Worm (Caenorhabditis elegans) whole organism, L3 larva: Measurements from ENCODE around the gene ssp-35.
A peak's percentile ranks its signal among the peaks of the same experiment; 100 is the strongest.

Experiments
- R02D3.7 ChIP-seq: fragments of 150-350 bp; optimal IDR thresholded peaks from 2 replicates; lab custom pipeline; 2014; ENCODE audit warnings: missing biosample characterization, missing genetic modification characterization
- ZK546.5 ChIP-seq: sonication (generic microtip); optimal IDR thresholded peaks from 2 replicates; lab custom pipeline; 2017; ENCODE audit warnings: missing biosample characterization, missing genetic modification characterization
- aly-2 ChIP-seq: fragments of 150-350 bp; optimal IDR thresholded peaks from 2 replicates; lab custom pipeline; 2014; ENCODE audit warnings: missing biosample characterization, missing genetic modification characterization
- ama-1 ChIP-seq: fragments of 150-350 bp; optimal IDR thresholded peaks from 2 replicates; lab custom pipeline; 2018
- ceh-16 ChIP-seq: sonication (generic microtip); optimal IDR thresholded peaks from 2 replicates; lab custom pipeline; 2017; ENCODE audit warnings: missing biosample characterization, missing genetic modification characterization
- ceh-82 ChIP-seq: fragments of 150-350 bp; optimal IDR thresholded peaks from 2 replicates; lab custom pipeline; 2014; ENCODE audit warnings: missing biosample characterization, missing genetic modification characterization
- daf-12 ChIP-seq: fragments of 150-350 bp; optimal IDR thresholded peaks from 2 replicates; lab custom pipeline; 2014; ENCODE audit warnings: missing biosample characterization, missing genetic modification reagents, missing genetic modification characterization
- egl-27 ChIP-seq: sonication (generic microtip); optimal IDR thresholded peaks from 4 replicates; lab custom pipeline; 2017; ENCODE audit warnings: missing biosample characterization, missing genetic modification reagents, missing genetic modification characterization
- egl-5 ChIP-seq: fragments of 150-350 bp; optimal IDR thresholded peaks from 2 replicates; lab custom pipeline; 2017; ENCODE audit warnings: missing biosample characterization, missing genetic modification reagents, missing genetic modification characterization, inconsistent platforms
- elt-1 ChIP-seq: fragments of 150-350 bp; optimal IDR thresholded peaks from 2 replicates; lab custom pipeline; 2014; ENCODE audit warnings: missing biosample characterization, missing genetic modification characterization
- elt-3 ChIP-seq, 3 experiments: fragments of 150-350 bp in 1 of 3; sonication (generic microtip) in 2 of 3; optimal IDR thresholded peaks; 2 replicates in 2 of 3; 4 replicates in 1 of 3; lab custom pipeline; 2014 to 2017; ENCODE audit warnings: missing biosample characterization in 3 of 3, missing genetic modification characterization in 3 of 3
- eor-1 ChIP-seq, 2 experiments: fragments of 150-350 bp; optimal IDR thresholded peaks; 2 replicates each; lab custom pipeline; 2014 to 2018; ENCODE audit warnings: missing biosample characterization in 2 of 2, missing genetic modification characterization in 2 of 2
- fkh-2 ChIP-seq: fragments of 150-350 bp; optimal IDR thresholded peaks from 2 replicates; lab custom pipeline; 2014; ENCODE audit warnings: missing biosample characterization, missing genetic modification reagents, missing genetic modification characterization
- fos-1 ChIP-seq: fragments of 150-350 bp; optimal IDR thresholded peaks from 2 replicates; lab custom pipeline; 2014; ENCODE audit warnings: missing biosample characterization, missing genetic modification characterization
- jun-1 ChIP-seq: fragments of 150-350 bp; optimal IDR thresholded peaks from 2 replicates; lab custom pipeline; 2014; ENCODE audit warnings: missing biosample characterization, missing genetic modification reagents, missing genetic modification characterization
- lin-15B ChIP-seq: fragments of 150-350 bp; optimal IDR thresholded peaks from 2 replicates; lab custom pipeline; 2014; ENCODE audit warnings: missing biosample characterization, missing genetic modification characterization
- lsy-12 ChIP-seq: sonication (generic microtip); optimal IDR thresholded peaks from 2 replicates; lab custom pipeline; 2016; ENCODE audit warnings: mild to moderate bottlenecking, missing genetic modification characterization, missing compliant biosample characterization
- mdl-1 ChIP-seq: fragments of 150-350 bp; optimal IDR thresholded peaks from 2 replicates; lab custom pipeline; 2014; ENCODE audit warnings: missing biosample characterization, missing genetic modification characterization
- nfya-1 ChIP-seq: sonication (generic microtip); optimal IDR thresholded peaks from 2 replicates; lab custom pipeline; 2017; ENCODE audit warnings: missing genetic modification characterization, mild to moderate bottlenecking, missing compliant biosample characterization, antibody characterized with exemption, moderate library complexity; ENCODE audit not compliant: insufficient read depth
- nhr-11 ChIP-seq: fragments of 150-350 bp; optimal IDR thresholded peaks from 2 replicates; lab custom pipeline; 2014; ENCODE audit warnings: missing biosample characterization, missing genetic modification characterization
- nhr-12 ChIP-seq: fragments of 150-350 bp; optimal IDR thresholded peaks from 2 replicates; lab custom pipeline; 2014; ENCODE audit warnings: missing biosample characterization, missing genetic modification characterization
- nhr-23 ChIP-seq: fragments of 150-350 bp; optimal IDR thresholded peaks from 2 replicates; lab custom pipeline; 2014; ENCODE audit warnings: missing biosample characterization, missing genetic modification reagents, missing genetic modification characterization
- nhr-237 ChIP-seq: fragments of 150-350 bp; optimal IDR thresholded peaks from 2 replicates; lab custom pipeline; 2014; ENCODE audit warnings: missing biosample characterization, missing genetic modification characterization
- nhr-25 ChIP-seq: sonication (generic microtip); optimal IDR thresholded peaks from 2 replicates; lab custom pipeline; 2017; ENCODE audit warnings: missing biosample characterization, missing genetic modification characterization
- nhr-28 ChIP-seq: fragments of 150-350 bp; optimal IDR thresholded peaks from 2 replicates; lab custom pipeline; 2014; ENCODE audit warnings: missing biosample characterization, missing genetic modification characterization
- nhr-43 ChIP-seq: sonication (generic microtip); optimal IDR thresholded peaks from 2 replicates; lab custom pipeline; 2016; ENCODE audit warnings: mild to moderate bottlenecking, missing genetic modification characterization, missing compliant biosample characterization; ENCODE audit not compliant: poor library complexity, severe bottlenecking
- nhr-67 ChIP-seq: fragments of 150-350 bp; optimal IDR thresholded peaks from 2 replicates; lab custom pipeline; 2014; ENCODE audit warnings: missing biosample characterization, missing genetic modification characterization
- nhr-76 ChIP-seq: fragments of 150-350 bp; sonication (generic microtip); optimal IDR thresholded peaks from 5 replicates; lab custom pipeline; 2014; ENCODE audit warnings: missing biosample characterization, missing genetic modification characterization
- pha-4 ChIP-seq: fragments of 150-350 bp; optimal IDR thresholded peaks from 2 replicates; lab custom pipeline; 2014; ENCODE audit warnings: missing biosample characterization, missing genetic modification reagents, missing genetic modification characterization
- pqm-1 ChIP-seq: fragments of 150-350 bp; optimal IDR thresholded peaks from 2 replicates; lab custom pipeline; 2017; ENCODE audit warnings: missing biosample characterization, missing genetic modification characterization, inconsistent platforms
- skn-1 ChIP-seq: fragments of 150-350 bp; optimal IDR thresholded peaks from 2 replicates; lab custom pipeline; 2014; ENCODE audit warnings: missing biosample characterization, missing genetic modification characterization
- unc-39 ChIP-seq: sonication (generic microtip); optimal IDR thresholded peaks from 4 replicates; lab custom pipeline; 2017; ENCODE audit warnings: missing biosample characterization, missing genetic modification characterization
- unc-62 ChIP-seq: fragments of 150-350 bp; sonication (generic microtip); optimal IDR thresholded peaks from 4 replicates; lab custom pipeline; 2014; ENCODE audit warnings: missing biosample characterization, missing genetic modification reagents, missing genetic modification characterization

Gene ssp-35

ce11 chrV:12276946-12277345 is 13.3 kb upstream of the ssp-35 start, which contains the start of gene bnc-1:
Gene bnc-1, minus strand, starts transcription at chrV:12277046.
- TF ChIP-seq unc-39 (tag; lab: Kevin White, UChicago) (no peak), jun-1 (no peak), pqm-1 (no peak), elt-3 (tag; optimal IDR thresholded peaks at IDR 0.05; lab: Kevin White, UChicago) (no peak), nhr-237 (no peak), nhr-67 (no peak), nhr-23 (tag; lab: Kevin White, UChicago) (no peak), fkh-2 (tag; lab: Kevin White, UChicago) (no peak), skn-1 (tag; lab: Kevin White, UChicago) (no peak), daf-12 (tag; lab: Kevin White, UChicago) (no peak)

- no peak for TF ChIP-seq nhr-23 (tag; lab: Kevin White, UChicago)
- TF ChIP-seq elt-1 (tag; lab: Kevin White, UChicago) = no peak
- no peak for TF ChIP-seq nhr-67
- no peak for TF ChIP-seq egl-5 (tag; lab: Kevin White, UChicago)
- TF ChIP-seq aly-2 (tag; lab: Kevin White, UChicago) = no peak
- TF ChIP-seq jun-1 = no peak
- no peak for TF ChIP-seq eor-1 (tag; optimal IDR thresholded peaks at IDR 0.05; lab: Kevin White, UChicago)
- TF ChIP-seq pha-4 (tag; lab: Kevin White, UChicago) = no peak
- no peak for TF ChIP-seq nfya-1 (tag; lab: Kevin White, UChicago)
- TF ChIP-seq nhr-28 (tag; lab: Kevin White, UChicago) = no peak
- TF ChIP-seq R02D3.7 (tag; lab: Kevin White, UChicago) = no peak
- no peak for TF ChIP-seq ceh-82 (tag; lab: Kevin White, UChicago)
- TF ChIP-seq fos-1 (tag; lab: Kevin White, UChicago) = no peak
- TF ChIP-seq nhr-43 (tag; lab: Kevin White, UChicago) = no peak
- no peak for TF ChIP-seq elt-3 (tag; optimal IDR thresholded peaks at IDR 0.05; lab: Kevin White, UChicago)
- TF ChIP-seq, all 47 proteins: peak for 0
Observed at ce11 chrV:12275714-12276113, 12.1 kb upstream of the ssp-35 start.

- TF ChIP-seq nhr-25 (tag; lab: Kevin White, UChicago) (no peak), unc-39 (tag; lab: Kevin White, UChicago) (no peak), nhr-76 (tag; lab: Kevin White, UChicago) (no peak), nhr-43 (tag; lab: Kevin White, UChicago) (no peak), lin-15B (tag; lab: Kevin White, UChicago) (peak; percentile 19)
Observed at ce11 chrV:12271495-12271894, 7.9 kb upstream of the ssp-35 start, which contains the start of the genes tsfm-1 and capg-2. Gene tsfm-1, minus strand, starts transcription at chrV:12271551. Gene capg-2, plus strand, starts transcription at chrV:12271873.

- no peak for TF ChIP-seq skn-1 (tag; lab: Kevin White, UChicago)
Observed at ce11 chrV:12269272-12269767, 5.7 kb upstream of the ssp-35 start, which contains the start of gene twk-24. Gene twk-24, minus strand, starts transcription at chrV:12269322.

- no peak for TF ChIP-seq nhr-11
- TF ChIP-seq nhr-12 (tag; lab: Kevin White, UChicago) = no peak
- no peak for TF ChIP-seq lsy-12 (tag; lab: Kevin White, UChicago)
- TF ChIP-seq nhr-23 (tag; lab: Kevin White, UChicago) = no peak
- TF ChIP-seq daf-12 (tag; lab: Kevin White, UChicago) = no peak
- no peak for TF ChIP-seq jun-1
- no peak for TF ChIP-seq aly-2 (tag; lab: Kevin White, UChicago)
- no peak for TF ChIP-seq unc-62
- no peak for TF ChIP-seq nhr-25 (tag; lab: Kevin White, UChicago)
- no peak for TF ChIP-seq pqm-1
- no peak for TF ChIP-seq lin-15B (tag; lab: Kevin White, UChicago)
- no peak for TF ChIP-seq nhr-67
- no peak for TF ChIP-seq nhr-76 (tag; lab: Kevin White, UChicago)
Observed at ce11 chrV:12261377-12261776, 2.2 kb downstream of the ssp-35 start, which contains the start of gene tbb-6. Gene tbb-6, plus strand, starts transcription at chrV:12261531.

- TF ChIP-seq aly-2 (tag; lab: Kevin White, UChicago) (no peak), ceh-16 (no peak), nfya-1 (tag; lab: Kevin White, UChicago) (no peak), elt-1 (tag; lab: Kevin White, UChicago) (no peak), nhr-25 (tag; lab: Kevin White, UChicago) (no peak), lin-15B (tag; lab: Kevin White, UChicago) (no peak), elt-3 (tag; optimal IDR thresholded peaks at IDR 0.05; lab: Kevin White, UChicago) (no peak), nhr-23 (tag; lab: Kevin White, UChicago) (no peak), ama-1 (lab: Kevin White, UChicago) (no peak), mdl-1 (tag; lab: Kevin White, UChicago) (no peak), ZK546.5 (no peak), ceh-82 (tag; lab: Kevin White, UChicago) (no peak), eor-1 (tag; optimal IDR thresholded peaks at IDR 0.05; lab: Kevin White, UChicago) (no peak), fos-1 (tag; lab: Kevin White, UChicago) (no peak), nhr-237 (no peak), egl-27 (no peak), nhr-11 (no peak), R02D3.7 (tag; lab: Kevin White, UChicago) (no peak)
Observed at ce11 chrV:12258922-12259321, 4.7 kb downstream of the ssp-35 start, which contains the start of gene ugt-56. Gene ugt-56, plus strand, starts transcription at chrV:12258982.
